Worm (Caenorhabditis elegans): ENCODE measurements around the gene F36F12.1.

- no peak for TF ChIP-seq pha-4 (tag; optimal IDR thresholded peaks at IDR 0.05)
- TF ChIP-seq lin-35 (GFP tag; optimal IDR thresholded peaks at IDR 0.05) = no peak
- TF ChIP-seq dpl-1 (GFP tag; optimal IDR thresholded peaks at IDR 0.05) = no peak
- TF ChIP-seq snpc-4 (GFP tag; optimal IDR thresholded peaks at IDR 0.05) = no peak
- no peak for TF ChIP-seq snpc-4 (tag; optimal IDR thresholded peaks at IDR 0.05)
- no peak for TF ChIP-seq nfya-1 (tag; optimal IDR thresholded peaks at IDR 0.05; ENCODE audit: borderline replicate concordance, insufficient read depth)
- TF ChIP-seq hrde-1 (tag; optimal IDR thresholded peaks at IDR 0.05; ENCODE audit: borderline replicate concordance) = no peak
- TF ChIP-seq Y56A3A.18 (GFP tag; IDR thresholded peaks at IDR 0.05) = no peak
- no peak for TF ChIP-seq F39B2.1 (GFP tag; IDR thresholded peaks at IDR 0.05)
- TF ChIP-seq ztf-3 (GFP tag; optimal IDR thresholded peaks at IDR 0.05) = no peak
- no peak for TF ChIP-seq B0261.1 (tag; optimal IDR thresholded peaks at IDR 0.05)
- TF ChIP-seq repo-1 (tag; optimal IDR thresholded peaks at IDR 0.05) = no peak
Measured at ce11 chrV:2138287-2138686, 35.3 kb upstream of the F36F12.1 start.
